Worm (Caenorhabditis elegans) whole organism, midembryonic: ENCODE data around the gene F46G11.2.

Source experiments
- T22C8.4 ChIP-seq: fragments of 200-800 bp; sonication (Bioruptor generic); IDR thresholded peaks from 2 replicates; pipeline ENCODE4 v1.3.6; 2022; ENCODE audit warnings: missing genetic modification characterization, missing compliant biosample characterization
- cog-1 ChIP-seq: sonication (generic microtip); optimal IDR thresholded peaks from 2 replicates; lab custom pipeline; 2016; ENCODE audit warnings: missing genetic modification characterization, missing compliant biosample characterization
- flt-1 ChIP-seq: fragments of 200-800 bp; sonication (Bioruptor generic); IDR thresholded peaks from 2 replicates; pipeline ENCODE4 v1.3.6; 2022; ENCODE audit warnings: missing genetic modification characterization, missing compliant biosample characterization
- klf-2 ChIP-seq: fragments of 200-800 bp; sonication (Bioruptor generic); conservative IDR thresholded peaks from 2 replicates; pipeline ENCODE4 v1.3.6; 2022; ENCODE audit warnings: missing genetic modification reagents, missing genetic modification characterization, missing compliant biosample characterization
- med-1 ChIP-seq: sonication (generic microtip); optimal IDR thresholded peaks from 2 replicates; lab custom pipeline; 2017; ENCODE audit warnings: missing genetic modification characterization, mild to moderate bottlenecking, missing compliant biosample characterization, antibody characterized with exemption, missing genetic modification reagents; ENCODE audit not compliant: insufficient read depth
- ref-1 ChIP-seq: fragments of 200-800 bp; sonication (Bioruptor generic); conservative IDR thresholded peaks from 2 replicates; pipeline ENCODE4 v1.3.6; 2022; ENCODE audit warnings: missing genetic modification reagents, missing genetic modification characterization, missing compliant biosample characterization
- tab-1 ChIP-seq: fragments of 200-800 bp; sonication (Bioruptor generic); IDR thresholded peaks from 2 replicates; pipeline ENCODE4 v1.3.6; 2022; ENCODE audit warnings: missing genetic modification characterization, missing compliant biosample characterization
- ztf-23 ChIP-seq: fragments of 200-800 bp; sonication (Bioruptor generic); IDR thresholded peaks from 2 replicates; pipeline ENCODE4 v1.3.6; 2022; ENCODE audit warnings: missing genetic modification reagents, missing genetic modification characterization, missing compliant biosample characterization
- ztf-29 ChIP-seq: fragments of 200-800 bp; sonication (Bioruptor generic); IDR thresholded peaks from 2 replicates; pipeline ENCODE4 v1.3.6; 2022; ENCODE audit warnings: missing genetic modification reagents, missing genetic modification characterization, missing compliant biosample characterization

F46G11.2 gene

DNA sequence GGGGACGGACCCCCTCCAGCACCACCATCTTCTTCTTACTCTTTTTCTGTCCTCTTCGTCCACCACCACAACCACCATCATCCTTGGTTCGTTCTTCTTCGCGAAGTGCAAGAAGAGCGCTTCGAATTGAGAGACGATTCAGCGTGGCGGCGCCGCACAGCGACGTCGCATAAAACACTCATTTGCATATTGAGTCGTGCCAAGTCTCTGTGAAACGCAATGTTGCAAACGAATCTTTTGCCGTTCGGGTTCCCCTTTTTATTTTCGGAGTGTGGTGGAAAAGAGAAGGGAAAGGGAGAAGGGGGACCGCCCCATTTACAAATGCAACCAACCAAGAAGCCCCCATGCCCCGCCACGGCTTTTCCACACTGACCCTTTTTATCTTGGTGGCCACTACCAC lies 28.4 kb downstream of the F46G11.2 start:
- peak; percentile 17 for TF ChIP-seq med-1
- TF ChIP-seq ref-1 (GFP tag; lab: Robert Waterston, UW), result no peak
- TF ChIP-seq cog-1 (tag; lab: Kevin White, UChicago), result peak; percentile 70
- 0 out of 2 replicates have a peak, but pooled peaks have one; percentile 22 for TF ChIP-seq tab-1 (GFP tag; lab: Robert Waterston, UW)
- TF ChIP-seq ztf-29 (GFP tag; lab: Robert Waterston, UW), result 0 out of 2 replicates have a peak, but pooled peaks have one; percentile 29
- TF ChIP-seq flt-1, result no peak
- no peak for TF ChIP-seq ztf-23 (GFP tag; lab: Robert Waterston, UW)
- no peak for TF ChIP-seq T22C8.4 (GFP tag; lab: Robert Waterston, UW)
- TF ChIP-seq klf-2, result no peak

DNA sequence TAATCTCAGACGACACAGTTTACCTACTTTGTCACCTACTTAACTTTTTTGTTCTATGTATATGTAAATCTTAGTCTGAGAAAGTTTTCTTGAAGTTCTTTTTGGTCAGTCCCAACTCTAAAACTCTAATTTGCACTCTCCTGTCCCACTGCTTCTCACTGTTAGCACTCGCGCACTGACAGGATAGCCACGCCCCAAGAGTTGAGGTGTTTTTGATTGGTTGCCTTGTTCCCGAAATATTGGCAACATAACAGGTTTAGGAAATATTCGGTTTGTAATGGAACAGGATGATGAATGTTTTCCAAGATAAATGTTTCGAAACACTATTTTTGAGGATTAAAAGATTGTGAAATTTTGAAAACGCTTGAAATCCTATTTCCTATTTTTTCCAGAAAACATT lies 29.1 kb downstream of the F46G11.2 start:
- TF ChIP-seq ztf-29 (GFP tag; lab: Robert Waterston, UW), result no peak
- no peak for TF ChIP-seq flt-1
- no peak for TF ChIP-seq med-1
- TF ChIP-seq T22C8.4 (GFP tag; lab: Robert Waterston, UW), result no peak
- TF ChIP-seq tab-1 (GFP tag; lab: Robert Waterston, UW), result no peak
- TF ChIP-seq ztf-23 (GFP tag; lab: Robert Waterston, UW), result no peak
- no peak for TF ChIP-seq cog-1 (tag; lab: Kevin White, UChicago)
- no peak for TF ChIP-seq klf-2
- TF ChIP-seq ref-1 (GFP tag; lab: Robert Waterston, UW), result no peak

DNA sequence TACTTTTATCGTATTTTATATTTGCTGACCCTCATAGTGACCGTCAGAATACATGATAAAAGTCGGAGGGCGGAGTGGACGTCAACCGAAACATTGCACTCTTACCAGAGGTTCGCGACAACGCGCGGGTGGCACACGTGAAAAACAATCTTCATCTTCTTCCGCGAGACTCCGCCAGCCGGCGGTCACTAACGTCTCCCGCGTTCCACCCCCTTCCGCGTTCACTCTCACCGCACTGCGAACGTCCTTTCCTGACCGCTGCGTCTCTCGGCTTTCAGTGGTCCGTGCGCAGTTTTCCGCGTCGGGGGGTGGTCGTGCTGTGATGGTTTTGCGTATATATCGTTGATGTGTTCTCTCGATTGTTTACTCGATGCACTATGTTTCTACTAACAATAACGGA lies 30.2 kb downstream of the F46G11.2 start:
- no peak for TF ChIP-seq tab-1 (GFP tag; lab: Robert Waterston, UW)
- TF ChIP-seq ztf-29 (GFP tag; lab: Robert Waterston, UW), result no peak
- TF ChIP-seq flt-1, result peak; percentile 43; the same call in 1 of the 2 replicates
- TF ChIP-seq klf-2, result no peak
- TF ChIP-seq cog-1 (tag; lab: Kevin White, UChicago), result peak; percentile 83
- no peak for TF ChIP-seq ztf-23 (GFP tag; lab: Robert Waterston, UW)
- TF ChIP-seq med-1, result no peak
- no peak for TF ChIP-seq T22C8.4 (GFP tag; lab: Robert Waterston, UW)
- TF ChIP-seq ref-1 (GFP tag; lab: Robert Waterston, UW), result no peak

DNA sequence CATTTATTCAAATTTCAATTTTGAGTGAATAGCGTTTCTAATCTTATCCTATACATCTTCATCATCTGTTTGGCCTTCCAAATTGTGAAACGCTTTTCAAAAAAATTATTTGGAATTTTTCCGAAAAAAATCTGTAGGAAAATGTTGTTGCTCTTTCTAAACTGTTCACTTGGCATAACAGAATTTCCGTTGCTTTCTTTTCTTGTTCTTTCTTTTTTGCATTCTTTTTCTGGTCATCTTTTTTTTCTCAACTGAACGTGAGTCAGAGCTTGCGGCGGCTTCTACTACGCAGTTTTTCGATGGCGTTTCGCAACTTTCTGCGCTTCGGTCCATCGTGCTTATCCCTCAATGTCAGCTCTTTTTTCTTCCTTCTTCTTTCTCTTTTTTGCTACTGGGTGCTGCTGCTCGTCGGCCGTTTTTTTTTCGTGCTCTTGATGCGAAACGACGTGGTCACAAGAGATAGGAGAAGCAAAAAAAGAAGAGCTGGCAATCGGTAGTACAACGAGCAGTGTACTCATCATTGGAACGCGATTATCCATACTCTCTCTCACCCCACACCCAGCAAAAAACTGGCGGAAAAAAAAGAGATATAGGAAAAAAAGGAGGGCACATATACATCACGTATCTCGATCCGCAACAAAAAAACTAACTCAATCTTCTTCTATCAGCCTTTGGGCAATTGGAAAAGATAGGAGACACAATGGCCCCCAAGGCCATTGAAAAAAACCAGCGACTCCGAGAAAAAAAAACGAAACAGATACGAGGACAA lies 31.9 kb downstream of the F46G11.2 start:
- no peak for TF ChIP-seq ztf-29 (GFP tag; lab: Robert Waterston, UW)
- no peak for TF ChIP-seq med-1
- TF ChIP-seq flt-1, result no peak
- no peak for TF ChIP-seq tab-1 (GFP tag; lab: Robert Waterston, UW)
- no peak for TF ChIP-seq ztf-23 (GFP tag; lab: Robert Waterston, UW)
- no peak for TF ChIP-seq T22C8.4 (GFP tag; lab: Robert Waterston, UW)

DNA sequence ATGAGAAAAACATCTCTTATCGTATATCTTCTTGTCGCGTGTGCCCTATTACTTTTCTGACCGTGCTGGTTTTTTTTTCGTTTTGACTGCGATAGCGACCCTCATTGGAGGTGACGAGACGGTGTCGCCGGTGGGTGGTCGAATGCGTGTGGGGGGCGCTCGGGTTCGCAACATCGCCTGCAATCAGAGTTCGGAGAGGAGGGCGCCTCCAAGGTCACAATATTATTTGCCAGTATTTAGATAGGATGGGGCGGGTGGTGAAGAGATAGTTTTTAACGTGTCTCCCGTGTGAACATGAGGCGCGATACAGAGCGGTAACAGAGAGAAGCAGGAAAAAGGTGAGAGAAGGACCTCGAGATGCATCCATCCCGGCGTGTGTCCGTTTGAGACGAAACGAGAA lies 32.9 kb downstream of the F46G11.2 start:
- TF ChIP-seq med-1, result no peak
- no peak for TF ChIP-seq cog-1 (tag; lab: Kevin White, UChicago)
- 0 out of 2 replicates have a peak, but pooled peaks have one; percentile 51 for TF ChIP-seq tab-1 (GFP tag; lab: Robert Waterston, UW)
- 0 out of 2 replicates have a peak, but pooled peaks have one; percentile 5 for TF ChIP-seq ztf-23 (GFP tag; lab: Robert Waterston, UW)
- TF ChIP-seq T22C8.4 (GFP tag; lab: Robert Waterston, UW), result no peak

DNA sequence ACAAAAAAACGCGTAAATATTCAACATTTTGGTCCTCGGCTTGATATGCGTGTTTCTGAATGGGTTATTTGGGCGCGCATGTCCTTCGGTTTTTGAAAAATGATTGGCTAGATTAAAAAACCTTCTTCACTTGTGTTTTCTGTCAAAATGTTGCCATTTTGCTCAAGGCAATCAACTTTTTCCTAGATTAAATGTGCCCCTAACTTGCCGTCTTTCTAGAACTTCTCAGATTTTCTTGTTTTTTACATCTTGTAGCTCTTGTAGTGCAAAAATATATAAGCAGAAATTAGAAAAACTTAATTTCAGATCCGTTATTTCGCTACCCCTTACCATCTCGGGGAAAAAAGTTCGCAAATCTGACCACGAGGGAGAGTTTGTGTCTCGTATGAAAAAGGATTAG lies 33.9 kb downstream of the F46G11.2 start, which contains the start of gene hbl-1:
Gene hbl-1 (plus strand): TSS at position 301 of the 400 bp plus-strand sequence.
- TF ChIP-seq T22C8.4 (GFP tag; lab: Robert Waterston, UW) (no peak), flt-1 (no peak), tab-1 (GFP tag; lab: Robert Waterston, UW) (no peak), cog-1 (tag; lab: Kevin White, UChicago) (no peak), ztf-29 (GFP tag; lab: Robert Waterston, UW) (no peak), ref-1 (GFP tag; lab: Robert Waterston, UW) (no peak), med-1 (no peak), klf-2 (no peak), ztf-23 (GFP tag; lab: Robert Waterston, UW) (no peak)

DNA sequence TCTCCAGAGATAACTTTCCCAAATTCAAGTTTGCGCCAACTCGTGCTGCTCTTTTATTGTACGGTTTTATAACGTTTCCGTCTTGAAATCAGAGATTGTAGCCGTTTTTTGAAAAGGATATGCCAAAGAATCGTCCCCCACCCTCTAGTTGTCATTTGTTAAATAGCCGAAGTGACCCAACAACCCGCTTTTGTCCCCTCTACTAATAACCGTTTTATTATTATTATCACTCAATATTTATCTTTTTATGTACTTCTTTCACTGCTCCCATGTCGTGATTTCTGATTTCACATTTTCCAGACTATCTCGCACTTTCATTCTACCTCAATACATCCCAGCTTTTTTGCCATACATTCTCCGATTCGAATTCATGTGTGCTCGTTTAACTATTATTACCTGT lies 39.0 kb downstream of the F46G11.2 start:
- 0 out of 2 replicates have a peak, but pooled peaks have one; percentile 51 for TF ChIP-seq flt-1
- no peak for TF ChIP-seq cog-1 (tag; lab: Kevin White, UChicago)

DNA sequence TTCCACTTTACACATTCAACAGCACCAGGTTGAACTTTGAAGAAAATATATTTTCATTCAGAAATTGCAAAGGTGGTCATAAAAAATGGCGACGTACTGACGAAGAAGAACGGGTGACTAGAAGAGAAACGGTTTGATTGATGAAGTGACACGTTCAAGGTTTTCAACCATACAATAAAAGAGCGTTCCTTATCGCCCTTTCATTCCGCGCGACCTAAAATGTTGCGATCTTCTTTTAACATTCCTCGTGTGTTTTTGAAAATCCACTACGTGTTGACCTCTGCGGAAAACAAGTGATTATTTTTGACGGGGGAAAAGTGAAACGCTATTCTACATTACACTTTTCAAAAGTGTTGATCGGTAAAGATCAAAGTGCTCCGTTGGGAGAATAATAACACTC lies 40.1 kb downstream of the F46G11.2 start:
- no peak for TF ChIP-seq ztf-29 (GFP tag; lab: Robert Waterston, UW)
- TF ChIP-seq med-1, result no peak
- no peak for TF ChIP-seq ref-1 (GFP tag; lab: Robert Waterston, UW)
- no peak for TF ChIP-seq tab-1 (GFP tag; lab: Robert Waterston, UW)
- no peak for TF ChIP-seq T22C8.4 (GFP tag; lab: Robert Waterston, UW)
- no peak for TF ChIP-seq klf-2
- TF ChIP-seq flt-1, result no peak
- no peak for TF ChIP-seq cog-1 (tag; lab: Kevin White, UChicago)
- no peak for TF ChIP-seq ztf-23 (GFP tag; lab: Robert Waterston, UW)

DNA sequence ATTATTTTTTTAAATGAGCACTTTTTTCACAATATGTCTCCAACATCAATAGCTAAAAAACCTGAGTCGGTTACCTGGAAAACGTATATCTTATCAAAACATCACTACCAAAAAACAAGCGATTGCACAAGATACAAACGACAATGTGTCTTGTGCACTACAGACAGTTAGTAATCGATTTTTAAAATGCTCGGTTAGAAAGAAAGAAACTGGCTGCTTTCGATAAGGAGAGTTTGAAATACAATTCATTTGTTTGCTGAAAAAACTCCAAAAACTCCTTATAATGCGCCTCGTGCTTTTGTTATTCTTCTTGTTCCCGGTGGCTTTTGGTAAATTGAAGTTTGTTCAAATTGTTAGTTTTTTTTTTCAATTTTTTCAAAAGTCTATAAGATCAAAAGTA lies 41.2 kb downstream of the F46G11.2 start, which contains the start of gene acp-5:
Gene acp-5 (plus strand): TSS at position 261 of the 400 bp plus-strand sequence.
- TF ChIP-seq T22C8.4 (GFP tag; lab: Robert Waterston, UW), result no peak
- TF ChIP-seq ztf-29 (GFP tag; lab: Robert Waterston, UW), result no peak
- no peak for TF ChIP-seq tab-1 (GFP tag; lab: Robert Waterston, UW)
- TF ChIP-seq med-1, result no peak
- TF ChIP-seq flt-1, result no peak
- TF ChIP-seq ref-1 (GFP tag; lab: Robert Waterston, UW), result no peak
- no peak for TF ChIP-seq cog-1 (tag; lab: Kevin White, UChicago)
- TF ChIP-seq ztf-23 (GFP tag; lab: Robert Waterston, UW), result no peak
- TF ChIP-seq klf-2, result no peak

DNA sequence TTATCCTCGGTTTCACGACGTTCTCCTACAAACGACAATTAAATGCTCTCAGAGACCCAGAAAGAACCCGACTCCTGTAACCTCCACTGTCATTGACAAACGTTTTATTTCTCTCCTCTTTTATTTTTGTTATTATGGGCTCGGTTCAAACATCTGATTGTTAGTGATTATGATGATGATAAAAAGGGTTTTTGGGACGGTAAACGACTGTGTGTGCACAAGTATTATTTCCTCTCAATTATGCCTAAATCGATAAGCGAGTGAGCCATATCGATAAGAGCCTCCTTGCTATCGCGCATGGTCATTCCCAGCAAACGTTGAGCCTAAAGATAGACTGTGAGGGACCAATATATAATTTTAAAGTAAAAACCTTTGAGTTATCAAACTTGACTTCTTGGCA lies 43.9 kb downstream of the F46G11.2 start:
- TF ChIP-seq ztf-29 (GFP tag; lab: Robert Waterston, UW), result no peak
- no peak for TF ChIP-seq cog-1 (tag; lab: Kevin White, UChicago)
- TF ChIP-seq tab-1 (GFP tag; lab: Robert Waterston, UW), result no peak
- no peak for TF ChIP-seq klf-2
- no peak for TF ChIP-seq ztf-23 (GFP tag; lab: Robert Waterston, UW)
- no peak for TF ChIP-seq med-1
- no peak for TF ChIP-seq T22C8.4 (GFP tag; lab: Robert Waterston, UW)
- no peak for TF ChIP-seq ref-1 (GFP tag; lab: Robert Waterston, UW)
- no peak for TF ChIP-seq flt-1
